Fruit fly (Drosophila melanogaster) whole organism, embryonic: Measurements from ENCODE around the gene HDAC6.

Experiments used
- CG10147 ChIP-seq: fragments of 200-800 bp; sonication (Bioruptor generic); optimal IDR thresholded peaks from 2 replicates; lab custom pipeline; 2019; ENCODE audit warnings: missing biosample characterization, mild to moderate bottlenecking, missing genetic modification characterization, moderate library complexity
- CG10274 ChIP-seq: fragments of 200-800 bp; sonication (Bioruptor generic); optimal IDR thresholded peaks from 3 replicates; lab custom pipeline; 2017; ENCODE audit warnings: missing biosample characterization, mild to moderate bottlenecking, missing genetic modification characterization
- CG10431 ChIP-seq: fragments of 200-800 bp; sonication (Bioruptor generic); optimal IDR thresholded peaks from 3 replicates; lab custom pipeline; 2018; ENCODE audit warnings: missing biosample characterization, mild to moderate bottlenecking, missing genetic modification characterization
- CG10959 ChIP-seq: fragments of 200-800 bp; sonication (Bioruptor generic); IDR thresholded peaks from 2 replicates; pipeline ENCODE4 v1.3.6; 2022; ENCODE audit warnings: missing biosample characterization, missing genetic modification characterization
- CG11093 ChIP-seq: fragments of 200-800 bp; sonication (Bioruptor generic); IDR thresholded peaks from 3 replicates; pipeline ENCODE4 v1.3.6; 2022; ENCODE audit warnings: missing biosample characterization, missing genetic modification characterization
- CG12299 ChIP-seq: fragments of 200-800 bp; sonication (Bioruptor generic); optimal IDR thresholded peaks from 2 replicates; lab custom pipeline; 2018; ENCODE audit warnings: missing biosample characterization, mild to moderate bottlenecking, missing genetic modification characterization
- CG12744 ChIP-seq: fragments of 200-800 bp; sonication (Bioruptor generic); optimal IDR thresholded peaks from 2 replicates; lab custom pipeline; 2016; ENCODE audit warnings: missing biosample characterization, missing genetic modification characterization
- CG13424 ChIP-seq: fragments of 200-800 bp; sonication (Bioruptor generic); optimal IDR thresholded peaks from 2 replicates; lab custom pipeline; 2019; ENCODE audit warnings: missing biosample characterization, mild to moderate bottlenecking, missing genetic modification characterization, moderate library complexity
- CG13775 ChIP-seq: fragments of 200-800 bp; sonication (Bioruptor generic); optimal IDR thresholded peaks from 3 replicates; lab custom pipeline; 2017; ENCODE audit warnings: missing biosample characterization, mild to moderate bottlenecking, missing genetic modification characterization
- CG14667 ChIP-seq: fragments of 200-800 bp; sonication (Bioruptor generic); IDR thresholded peaks from 2 replicates; pipeline ENCODE4 v1.3.6; 2022; ENCODE audit warnings: missing biosample characterization, missing genetic modification characterization
- CG15479 ChIP-seq: fragments of 200-800 bp; sonication (Bioruptor generic); optimal IDR thresholded peaks from 3 replicates; lab custom pipeline; 2019; ENCODE audit warnings: missing biosample characterization, mild to moderate bottlenecking, missing genetic modification characterization, moderate library complexity
- CG16779 ChIP-seq: fragments of 200-800 bp; sonication (Bioruptor generic); IDR thresholded peaks from 2 replicates; pipeline ENCODE4 v1.3.6; 2022; ENCODE audit warnings: missing biosample characterization, missing genetic modification characterization
- CG17359 ChIP-seq: fragments of 200-800 bp; sonication (Bioruptor generic); optimal IDR thresholded peaks from 3 replicates; lab custom pipeline; 2018; ENCODE audit warnings: missing biosample characterization, mild to moderate bottlenecking, missing genetic modification characterization, moderate library complexity
- CG31388 ChIP-seq: fragments of 200-800 bp; sonication (Bioruptor generic); optimal IDR thresholded peaks from 2 replicates; lab custom pipeline; 2016; ENCODE audit warnings: missing biosample characterization, missing genetic modification characterization
- CG6272 ChIP-seq: fragments of 200-800 bp; sonication (Bioruptor generic); IDR thresholded peaks from 2 replicates; pipeline ENCODE4 v1.3.6; 2022; ENCODE audit warnings: missing biosample characterization, missing genetic modification characterization
- CG7839 ChIP-seq: fragments of 200-800 bp; sonication (Bioruptor generic); optimal IDR thresholded peaks from 3 replicates; lab custom pipeline; 2018; ENCODE audit warnings: missing biosample characterization, mild to moderate bottlenecking, missing genetic modification characterization, moderate library complexity
- CG8359 ChIP-seq: fragments of 200-800 bp; sonication (Bioruptor generic); optimal IDR thresholded peaks from 2 replicates; lab custom pipeline; 2017; ENCODE audit warnings: missing biosample characterization, mild to moderate bottlenecking, missing genetic modification characterization, borderline replicate concordance
- CG9215 ChIP-seq: fragments of 200-800 bp; sonication (Bioruptor generic); IDR thresholded peaks from 2 replicates; pipeline ENCODE4 v1.3.6; 2022; ENCODE audit warnings: missing biosample characterization, missing genetic modification characterization
- CG9609 ChIP-seq: fragments of 200-800 bp; sonication (Bioruptor generic); optimal IDR thresholded peaks from 3 replicates; lab custom pipeline; 2016; ENCODE audit warnings: missing biosample characterization, missing genetic modification characterization
- CG9932 ChIP-seq: fragments of 200-800 bp; sonication (Bioruptor generic); IDR thresholded peaks from 2 replicates; pipeline ENCODE4 v1.3.6; 2022; ENCODE audit warnings: missing biosample characterization, missing genetic modification characterization
- Doc2 ChIP-seq: fragments of 200-800 bp; sonication (Bioruptor generic); IDR thresholded peaks from 2 replicates; pipeline ENCODE4 v1.3.6; 2022; ENCODE audit warnings: missing biosample characterization, missing genetic modification characterization
- Elba2 ChIP-seq: fragments of 200-800 bp; sonication (Bioruptor generic); optimal IDR thresholded peaks from 3 replicates; lab custom pipeline; 2016; ENCODE audit warnings: missing biosample characterization, missing genetic modification characterization
- Kr ChIP-seq: fragments of 200-800 bp; sonication (Bioruptor generic); optimal IDR thresholded peaks from 2 replicates; lab custom pipeline; 2017; ENCODE audit warnings: missing biosample characterization, mild to moderate bottlenecking, missing genetic modification characterization
- MTF-1 ChIP-seq: fragments of 200-800 bp; sonication (Bioruptor generic); optimal IDR thresholded peaks from 2 replicates; lab custom pipeline; 2018; ENCODE audit warnings: missing biosample characterization, mild to moderate bottlenecking, missing genetic modification characterization, borderline replicate concordance
- Mad ChIP-seq: fragments of 200-800 bp; sonication (Bioruptor generic); optimal IDR thresholded peaks from 2 replicates; lab custom pipeline; 2016; ENCODE audit warnings: missing biosample characterization, missing genetic modification characterization
- Oli ChIP-seq: fragments of 200-800 bp; sonication (Bioruptor generic); optimal IDR thresholded peaks from 2 replicates; lab custom pipeline; 2018; ENCODE audit warnings: missing biosample characterization, mild to moderate bottlenecking, missing genetic modification characterization, moderate library complexity
- Optix ChIP-seq: fragments of 200-800 bp; sonication (Bioruptor generic); IDR thresholded peaks from 3 replicates; pipeline ENCODE4 v1.3.6; 2022; ENCODE audit warnings: missing biosample characterization, missing genetic modification characterization
- PHDP ChIP-seq: fragments of 200-800 bp; sonication (Bioruptor generic); optimal IDR thresholded peaks from 3 replicates; lab custom pipeline; 2018; ENCODE audit warnings: missing biosample characterization, mild to moderate bottlenecking, missing genetic modification characterization, moderate library complexity
- Rx ChIP-seq: fragments of 200-800 bp; sonication (Bioruptor generic); IDR thresholded peaks from 2 replicates; pipeline ENCODE4 v1.3.6; 2022; ENCODE audit warnings: missing biosample characterization, missing genetic modification characterization
- Tbp ChIP-seq: fragments of >200 bp; optimal IDR thresholded peaks from 2 replicates; lab custom pipeline; 2018; ENCODE audit warnings: missing biosample characterization, missing genetic modification characterization
- al ChIP-seq: fragments of 200-800 bp; sonication (Bioruptor generic); IDR thresholded peaks from 2 replicates; pipeline ENCODE4 v1.3.6; 2022; ENCODE audit warnings: missing biosample characterization, missing genetic modification characterization
- ap ChIP-seq: fragments of 200-800 bp; sonication (Bioruptor generic); IDR thresholded peaks from 2 replicates; pipeline ENCODE4 v1.3.6; 2022; ENCODE audit warnings: missing biosample characterization, missing genetic modification characterization
- ato ChIP-seq: fragments of 200-800 bp; sonication (Bioruptor generic); IDR thresholded peaks from 2 replicates; pipeline ENCODE4 v1.3.6; 2022; ENCODE audit warnings: missing biosample characterization, missing genetic modification characterization; ENCODE audit not compliant: partially characterized antibody
- cato ChIP-seq: fragments of 200-800 bp; sonication (Bioruptor generic); optimal IDR thresholded peaks from 2 replicates; lab custom pipeline; 2016; ENCODE audit warnings: missing biosample characterization, missing genetic modification characterization, borderline replicate concordance
- chinmo ChIP-seq: fragments of 200-800 bp; sonication (Bioruptor generic); IDR thresholded peaks from 4 replicates; pipeline ENCODE4 v1.3.6; 2022; ENCODE audit warnings: missing biosample characterization, missing genetic modification characterization; ENCODE audit not compliant: partially characterized antibody
- hkb ChIP-seq, 2 experiments: fragments of 200-800 bp in 1 of 2; fragments of >200 bp in 1 of 2; sonication (Bioruptor generic) in 1 of 2; IDR thresholded peaks in 1 of 2; optimal IDR thresholded peaks in 1 of 2; 2 replicates each; pipeline versions ENCODE4 v1.3.6 to Lab custom; 2017 to 2022; ENCODE audit warnings: missing biosample characterization in 1 of 2, missing genetic modification characterization in 1 of 2
- insv ChIP-seq, 2 experiments: fragments of 200-800 bp; sonication (Bioruptor generic); optimal IDR thresholded peaks; 3 replicates each; lab custom pipeline; 2016 to 2018; ENCODE audit warnings: missing biosample characterization in 2 of 2, missing genetic modification characterization in 2 of 2
- jigr1 ChIP-seq: fragments of 200-800 bp; sonication (Bioruptor generic); IDR thresholded peaks from 3 replicates; pipeline ENCODE4 v1.3.6; 2022; ENCODE audit warnings: missing biosample characterization, missing genetic modification characterization
- knrl ChIP-seq: fragments of 200-800 bp; sonication (Bioruptor generic); IDR thresholded peaks from 3 replicates; pipeline ENCODE4 v1.3.6; 2022; ENCODE audit warnings: missing biosample characterization, missing genetic modification characterization; ENCODE audit not compliant: partially characterized antibody
- lmd ChIP-seq: fragments of 200-800 bp; sonication (Bioruptor generic); IDR thresholded peaks from 2 replicates; pipeline ENCODE4 v1.3.6; 2022; ENCODE audit warnings: missing biosample characterization, missing genetic modification characterization
- mld ChIP-seq: fragments of 200-800 bp; sonication (Bioruptor generic); IDR thresholded peaks from 3 replicates; pipeline ENCODE4 v1.3.6; 2022; ENCODE audit warnings: missing biosample characterization, missing genetic modification characterization; ENCODE audit not compliant: partially characterized antibody
- onecut ChIP-seq: fragments of 200-800 bp; sonication (Bioruptor generic); IDR thresholded peaks from 2 replicates; pipeline ENCODE4 v1.3.6; 2022; ENCODE audit warnings: missing biosample characterization, missing genetic modification characterization
- phol ChIP-seq: fragments of 200-800 bp; sonication (Bioruptor generic); optimal IDR thresholded peaks from 3 replicates; lab custom pipeline; 2018; ENCODE audit warnings: missing biosample characterization, mild to moderate bottlenecking, missing genetic modification characterization, moderate library complexity
- salm ChIP-seq: fragments of 200-800 bp; sonication (Bioruptor generic); optimal IDR thresholded peaks from 2 replicates; lab custom pipeline; 2018; ENCODE audit warnings: missing biosample characterization, mild to moderate bottlenecking, missing genetic modification characterization
- sens ChIP-seq: fragments of 200-800 bp; sonication (Bioruptor generic); peaks from one replicate; lab custom pipeline; 2016; ENCODE audit warnings: missing biosample characterization, missing genetic modification characterization
- sim ChIP-seq: fragments of 200-800 bp; sonication (Bioruptor generic); IDR thresholded peaks from 2 replicates; pipeline ENCODE4 v1.3.6; 2022; ENCODE audit warnings: missing biosample characterization, missing genetic modification characterization
- wdn ChIP-seq: fragments of 200-800 bp; sonication (Bioruptor generic); IDR thresholded peaks from 2 replicates; pipeline ENCODE4 v1.3.6; 2022; ENCODE audit warnings: missing biosample characterization, missing genetic modification characterization
- zen ChIP-seq: fragments of 200-800 bp; sonication (Bioruptor generic); optimal IDR thresholded peaks from 3 replicates; lab custom pipeline; 2018; ENCODE audit warnings: missing biosample characterization, mild to moderate bottlenecking, missing genetic modification characterization, moderate library complexity

HDAC6 gene

DNA sequence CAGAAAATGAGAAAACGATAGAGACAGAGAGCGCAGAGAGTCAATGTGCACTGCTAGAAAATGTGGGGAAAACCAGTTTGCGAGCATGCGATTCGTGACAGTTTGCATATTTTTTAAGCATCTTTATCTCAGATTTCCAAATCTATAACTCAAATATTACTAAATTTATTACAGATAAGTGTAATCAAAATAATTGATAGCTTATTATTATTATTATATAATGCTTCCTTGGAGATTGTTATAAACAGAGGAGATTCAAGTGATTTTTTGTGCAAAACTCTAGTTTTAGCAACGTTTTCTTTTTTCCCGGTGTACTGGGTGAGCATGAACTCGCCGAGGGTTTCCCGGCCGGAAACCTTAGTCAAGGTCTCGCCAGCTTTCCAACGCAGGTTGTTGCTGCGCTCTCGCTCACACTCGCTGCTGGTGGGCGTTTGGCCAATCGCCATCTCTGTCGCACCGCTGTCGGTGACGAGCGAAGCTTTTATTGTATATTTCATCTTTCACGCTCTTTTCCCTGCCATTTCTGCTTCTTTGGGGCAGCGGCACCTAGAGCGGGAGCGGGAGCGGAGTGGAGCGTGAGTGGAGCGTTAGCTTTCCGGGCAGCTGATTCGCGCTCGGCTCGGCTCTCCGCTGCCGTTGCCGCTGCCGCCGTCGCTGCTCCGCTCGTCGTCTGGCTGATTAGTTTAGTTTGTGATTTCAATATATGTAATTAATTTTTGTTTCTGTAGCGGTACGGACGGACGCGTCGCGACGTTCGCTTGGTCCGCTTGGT, 34.6 kb upstream of the HDAC6 start (continued):
- TF ChIP-seq CG10147 (GFP tag; lab: Kevin White, UChicago) = peak; percentile 98
- peak; percentile 94 for TF ChIP-seq CG12299 (tag; lab: Kevin White, UChicago)
- TF ChIP-seq CG12744 (GFP tag; lab: Kevin White, UChicago) = peak; percentile 50
- peak; percentile 91 for TF ChIP-seq ap (GFP tag; lab: Robert Waterston, UW)
- peak; percentile 84 for TF ChIP-seq CG10431
- TF ChIP-seq CG9215 (GFP tag; lab: Robert Waterston, UW) = peak; percentile 98
- TF ChIP-seq CG10274 (GFP tag; lab: Kevin White, UChicago) = peak; percentile 91
- TF ChIP-seq CG9609 (GFP tag; lab: Kevin White, UChicago) = peak; percentile 35
- TF ChIP-seq Optix (GFP tag; lab: Robert Waterston, UW) = peak; percentile 90
- peak; percentile 62 for TF ChIP-seq CG16779 (GFP tag; lab: Robert Waterston, UW)
- TF ChIP-seq CG15479 (GFP tag; lab: Kevin White, UChicago) = no peak
- TF ChIP-seq PHDP (tag; lab: Kevin White, UChicago) = peak; percentile 98
- peak; percentile 99 for TF ChIP-seq CG7839 (tag; lab: Kevin White, UChicago)
- TF ChIP-seq wdn (GFP tag; lab: Robert Waterston, UW) = peak; percentile 93
- peak; percentile 85 for TF ChIP-seq sim
- peak; percentile 96 for TF ChIP-seq salm (tag; lab: Kevin White, UChicago)
- TF ChIP-seq Elba2 (GFP tag; lab: Kevin White, UChicago) = no peak
- peak; percentile 90 for TF ChIP-seq onecut (GFP tag; lab: Robert Waterston, UW)
- peak in 1 of 2 experiments; percentile 76 for TF ChIP-seq insv (GFP tag; optimal IDR thresholded peaks at IDR 0.05; lab: Kevin White, UChicago)
- TF ChIP-seq Doc2 (GFP tag; lab: Robert Waterston, UW) = peak; percentile 90
- peak; percentile 75 for TF ChIP-seq Mad (GFP tag; lab: Kevin White, UChicago)
- TF ChIP-seq hkb (optimal IDR thresholded peaks at IDR 0.05; lab: Kevin White, UChicago) = no peak
- peak; percentile 98 for TF ChIP-seq hkb (GFP tag; IDR thresholded peaks at IDR 0.05; lab: Robert Waterston, UW)
- no peak for TF ChIP-seq mld (GFP tag; lab: Robert Waterston, UW)
- TF ChIP-seq CG6272 (GFP tag; lab: Robert Waterston, UW) = peak; percentile 95
- TF ChIP-seq chinmo = peak; percentile 77; the same call in 1 of the 4 replicates
- TF ChIP-seq CG11093 = peak; percentile 97
- TF ChIP-seq Oli (tag; lab: Kevin White, UChicago) = peak; percentile 99
- TF ChIP-seq CG10959 (GFP tag; lab: Robert Waterston, UW) = peak; percentile 68
- TF ChIP-seq knrl = no peak
- peak; percentile 95 for TF ChIP-seq cato
- peak; percentile 99 for TF ChIP-seq lmd (GFP tag; lab: Robert Waterston, UW)
- peak; percentile 97 for TF ChIP-seq al
- peak; percentile 98 for TF ChIP-seq CG13424 (tag; lab: Kevin White, UChicago)
- TF ChIP-seq CG17359 (tag; lab: Kevin White, UChicago) = peak; percentile 97
- peak; percentile 95 for TF ChIP-seq Rx (GFP tag; lab: Robert Waterston, UW)
- peak; percentile 91 for TF ChIP-seq zen (tag; lab: Kevin White, UChicago)
- TF ChIP-seq CG13775 (GFP tag; lab: Kevin White, UChicago) = peak; percentile 97
- peak; percentile 87 for TF ChIP-seq CG31388 (GFP tag; lab: Kevin White, UChicago)
- TF ChIP-seq Tbp = no peak
- TF ChIP-seq MTF-1 (GFP tag; lab: Kevin White, UChicago) = peak; percentile 83
- TF ChIP-seq ato (GFP tag; lab: Robert Waterston, UW) = no peak
- no peak for TF ChIP-seq Kr (GFP tag; lab: Kevin White, UChicago)
- TF ChIP-seq CG8359 = peak; percentile 91
- peak; percentile 97 for TF ChIP-seq jigr1 (GFP tag; lab: Robert Waterston, UW)
- peak; percentile 97 for TF ChIP-seq CG9932 (GFP tag; lab: Robert Waterston, UW)
- peak; percentile 96 for TF ChIP-seq sens
- TF ChIP-seq CG14667 (GFP tag; lab: Robert Waterston, UW) = peak; percentile 96
- peak; percentile 98 for TF ChIP-seq phol
